Worm (Caenorhabditis elegans) whole organism, L2 larva: ENCODE data around the gene algn-13.

Experiments used
- ama-1 ChIP-seq: fragments of 150-350 bp; optimal IDR thresholded peaks from 2 replicates; lab custom pipeline; 2018; ENCODE audit warnings: inconsistent platforms
- mbf-1 ChIP-seq: sonication (generic microtip); optimal IDR thresholded peaks from 2 replicates; lab custom pipeline; 2017; ENCODE audit warnings: missing biosample characterization, missing genetic modification characterization
- nhr-10 ChIP-seq: sonication (generic microtip); optimal IDR thresholded peaks from 2 replicates; lab custom pipeline; 2017; ENCODE audit warnings: missing biosample characterization, missing genetic modification characterization
- sma-3 ChIP-seq: sonication (generic microtip); optimal IDR thresholded peaks from 2 replicates; lab custom pipeline; 2016; ENCODE audit warnings: missing genetic modification reagents, missing genetic modification characterization, missing compliant biosample characterization
- unc-39 ChIP-seq: fragments of 150-350 bp; optimal IDR thresholded peaks from 2 replicates; lab custom pipeline; 2014; ENCODE audit warnings: missing biosample characterization, missing genetic modification characterization
- ztf-11 ChIP-seq: sonication (generic microtip); optimal IDR thresholded peaks from 2 replicates; lab custom pipeline; 2017; ENCODE audit warnings: missing biosample characterization, missing genetic modification characterization

DNA sequence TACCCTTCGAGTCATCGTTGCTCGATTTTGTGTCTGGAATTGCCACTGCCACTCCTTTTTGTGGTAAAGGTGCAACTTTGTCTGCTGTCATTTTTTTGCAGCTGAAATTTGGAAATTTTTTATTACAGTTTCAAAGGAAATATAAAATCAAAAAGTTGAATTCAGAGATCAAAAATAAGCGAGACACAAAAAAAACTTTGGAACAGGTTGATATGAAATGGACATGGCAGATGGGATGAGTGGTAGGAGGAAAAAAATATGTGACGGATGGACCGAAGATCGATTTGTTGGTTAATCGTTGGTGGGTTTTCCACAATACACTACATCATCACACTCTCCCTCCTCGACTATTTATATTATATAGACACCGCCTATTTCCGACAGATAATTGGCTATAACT lies 27.2 kb downstream of the algn-13 start, which contains the start of gene R10D12.1:
- TF ChIP-seq mbf-1 (tag; lab: Kevin White, UChicago) (no peak), ama-1 (no peak), ztf-11 (tag; lab: Kevin White, UChicago) (no peak), nhr-10 (tag; lab: Kevin White, UChicago) (no peak), sma-3 (no peak), unc-39 (tag; lab: Kevin White, UChicago) (no peak)
